Fruit fly (Drosophila melanogaster) whole organism, adult: ENCODE data around the gene CG12784.

ENCODE experiments used
- CG14711 ChIP-seq: fragments of 200-800 bp; sonication (Bioruptor generic); optimal IDR thresholded peaks from 2 replicates; lab custom pipeline; 2018; ENCODE audit warnings: missing biosample characterization, mild to moderate bottlenecking, missing genetic modification characterization, moderate library complexity
- kay ChIP-seq: fragments of 200-800 bp; sonication (Bioruptor generic); peaks from one replicate; lab custom pipeline; 2016; ENCODE audit warnings: missing biosample characterization, missing genetic modification characterization, borderline replicate concordance
- ovo ChIP-seq: fragments of 200-800 bp; sonication (Bioruptor generic); optimal IDR thresholded peaks from 2 replicates; lab custom pipeline; 2016; ENCODE audit warnings: missing biosample characterization, missing genetic modification characterization

dm6 chr3R:15793372-15793802 lies 30.5 kb downstream of the CG12784 start, which contains the start of gene nsl1:
- TF ChIP-seq kay (GFP tag; lab: Kevin White, UChicago) = no peak
- TF ChIP-seq CG14711 (tag; lab: Kevin White, UChicago) = no peak
- TF ChIP-seq ovo = peak; percentile 22
